Worm (Caenorhabditis elegans): ENCODE results near the gene ttr-5.

DNA sequence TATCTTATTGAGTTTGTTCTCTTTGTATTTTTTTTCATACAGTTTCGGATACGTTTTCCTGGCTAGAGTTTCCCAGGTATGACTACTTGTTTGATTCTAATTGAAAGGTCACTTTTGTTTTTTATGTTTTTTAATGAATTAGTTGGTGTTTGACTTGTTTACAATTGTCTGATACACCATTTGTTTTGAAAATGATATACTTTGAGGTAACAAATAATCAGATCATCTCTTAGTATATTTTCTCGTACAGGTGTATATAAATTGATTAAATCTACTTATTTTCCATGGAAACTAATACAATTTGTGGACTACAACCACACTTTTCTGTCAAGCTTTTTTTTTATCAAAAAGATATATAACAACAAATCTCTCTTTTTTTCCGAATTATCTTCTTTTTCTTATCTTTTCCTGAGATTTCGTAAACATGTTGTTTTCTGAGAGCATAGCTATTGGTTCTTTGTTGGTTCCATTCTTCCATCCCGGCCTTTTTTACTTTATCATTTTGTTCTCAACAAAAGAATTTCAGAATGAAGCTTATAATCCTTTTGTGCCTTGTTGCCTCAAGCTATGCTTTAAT lies at the start of gene ttr-5:
- no peak for TF ChIP-seq cog-1 (tag; optimal IDR thresholded peaks at IDR 0.05)
- TF ChIP-seq ztf-29 (GFP tag; IDR thresholded peaks at IDR 0.05) = no peak
- no peak for TF ChIP-seq ref-1 (GFP tag; conservative IDR thresholded peaks at IDR 0.05)
- no peak for TF ChIP-seq med-1 (GFP tag; optimal IDR thresholded peaks at IDR 0.05; ENCODE audit: insufficient read depth)
- no peak for TF ChIP-seq klf-2 (GFP tag; conservative IDR thresholded peaks at IDR 0.05)
- no peak for TF ChIP-seq flt-1 (GFP tag; IDR thresholded peaks at IDR 0.05)
- no peak for TF ChIP-seq ztf-23 (GFP tag; IDR thresholded peaks at IDR 0.05)
